Worm (Caenorhabditis elegans) whole organism, young adult: Measurements from ENCODE around the gene Y54G9A.9.

Experiments
- B0035.1 ChIP-seq: sonication (generic microtip); optimal IDR thresholded peaks from 2 replicates; lab custom pipeline; 2016; ENCODE audit warnings: missing genetic modification characterization, mild to moderate bottlenecking, missing compliant biosample characterization, missing genotype, missing genetic modification reagents
- B0261.1 ChIP-seq: sonication (generic microtip); optimal IDR thresholded peaks from 2 replicates; lab custom pipeline; 2016; ENCODE audit warnings: mild to moderate bottlenecking, missing genetic modification characterization, moderate library complexity, missing compliant biosample characterization
- F10E7.11 ChIP-seq: sonication (generic microtip); optimal IDR thresholded peaks from 2 replicates; lab custom pipeline; 2017; ENCODE audit warnings: mild to moderate bottlenecking, missing genetic modification characterization, moderate library complexity, missing compliant biosample characterization
- F22D6.2 ChIP-seq: sonication (generic microtip); optimal IDR thresholded peaks from 2 replicates; lab custom pipeline; 2016; ENCODE audit warnings: mild to moderate bottlenecking, missing genetic modification characterization, missing compliant biosample characterization
- F23B12.7 ChIP-seq: sonication (generic microtip); optimal IDR thresholded peaks from 2 replicates; lab custom pipeline; 2017; ENCODE audit warnings: missing genetic modification characterization, mild to moderate bottlenecking, missing compliant biosample characterization, antibody characterized with exemption, moderate library complexity; ENCODE audit not compliant: insufficient read depth
- F33H1.4 ChIP-seq: fragments of 200-800 bp; sonication (Bioruptor generic); IDR thresholded peaks from 2 replicates; pipeline ENCODE4 v1.3.6; 2022; ENCODE audit warnings: missing genetic modification reagents, missing genetic modification characterization, missing compliant biosample characterization
- F37B4.10 ChIP-seq: fragments of 200-800 bp; sonication (Bioruptor generic); IDR thresholded peaks from 2 replicates; pipeline ENCODE4 v1.3.6; 2022; ENCODE audit warnings: missing genetic modification characterization, missing compliant biosample characterization
- F39B2.1 ChIP-seq: fragments of 200-800 bp; sonication (Bioruptor generic); IDR thresholded peaks from 2 replicates; pipeline ENCODE4 v1.3.6; 2022; ENCODE audit warnings: missing genetic modification reagents, missing genetic modification characterization, missing compliant biosample characterization
- F49E8.2 ChIP-seq: sonication (generic microtip); optimal IDR thresholded peaks from 3 replicates; lab custom pipeline; 2017; ENCODE audit warnings: missing genetic modification characterization, mild to moderate bottlenecking, missing compliant biosample characterization, antibody characterized with exemption, moderate library complexity; ENCODE audit not compliant: insufficient read depth
- T07F8.4 ChIP-seq: sonication (generic microtip); optimal IDR thresholded peaks from 2 replicates; lab custom pipeline; 2016; ENCODE audit warnings: mild to moderate bottlenecking, missing genetic modification characterization, moderate library complexity, missing compliant biosample characterization
- Y79H2A.3 ChIP-seq: fragments of 200-800 bp; sonication (Bioruptor generic); conservative IDR thresholded peaks from 2 replicates; pipeline ENCODE4 v1.3.6; 2022; ENCODE audit warnings: missing genetic modification reagents, missing genetic modification characterization, missing compliant biosample characterization
- ZK185.1 ChIP-seq: sonication (generic microtip); optimal IDR thresholded peaks from 2 replicates; lab custom pipeline; 2016; ENCODE audit warnings: mild to moderate bottlenecking, missing genetic modification characterization, missing compliant biosample characterization; ENCODE audit not compliant: poor library complexity, severe bottlenecking
- aptf-2 ChIP-seq: fragments of 200-800 bp; sonication (Bioruptor generic); conservative IDR thresholded peaks from 2 replicates; pipeline ENCODE4 v1.3.6; 2022; ENCODE audit warnings: missing genetic modification reagents, missing genetic modification characterization, missing compliant biosample characterization
- atf-7 ChIP-seq: sonication (generic microtip); optimal IDR thresholded peaks from 2 replicates; lab custom pipeline; 2017; ENCODE audit warnings: mild to moderate bottlenecking, missing genetic modification characterization, missing compliant biosample characterization
- athp-1 ChIP-seq: sonication (generic microtip); optimal IDR thresholded peaks from 2 replicates; lab custom pipeline; 2017; ENCODE audit warnings: mild to moderate bottlenecking, missing genetic modification characterization, missing compliant biosample characterization
- attf-6 ChIP-seq: fragments of 200-800 bp; sonication (Bioruptor generic); IDR thresholded peaks from 2 replicates; pipeline ENCODE4 v1.3.6; 2022; ENCODE audit warnings: missing genetic modification reagents, missing genetic modification characterization, missing compliant biosample characterization
- bed-1 ChIP-seq: fragments of 200-800 bp; sonication (Bioruptor generic); IDR thresholded peaks from 2 replicates; pipeline ENCODE4 v1.3.6; 2022; ENCODE audit warnings: missing genetic modification reagents, missing genetic modification characterization, missing compliant biosample characterization
- bed-2 ChIP-seq: fragments of 200-800 bp; sonication (Bioruptor generic); IDR thresholded peaks from 2 replicates; pipeline ENCODE4 v1.3.6; 2022; ENCODE audit warnings: missing genetic modification reagents, missing genetic modification characterization, missing compliant biosample characterization
- cebp-1 ChIP-seq, 2 experiments: fragments of 200-800 bp in 1 of 2; sonication (Bioruptor generic) in 1 of 2; sonication (generic microtip) in 1 of 2; IDR thresholded peaks in 1 of 2; optimal IDR thresholded peaks in 1 of 2; 2 replicates each; pipeline versions ENCODE4 v1.3.6 to Lab custom; 2017 to 2022; ENCODE audit warnings: missing compliant biosample characterization in 2 of 2, missing genetic modification characterization in 2 of 2, mild to moderate bottlenecking in 1 of 2, missing genetic modification reagents in 1 of 2, moderate library complexity in 1 of 2
- ceh-58 ChIP-seq: fragments of 200-800 bp; sonication (Bioruptor generic); IDR thresholded peaks from 2 replicates; pipeline ENCODE4 v1.3.6; 2022; ENCODE audit warnings: missing genetic modification characterization, missing compliant biosample characterization
- dox-1 ChIP-seq: fragments of 200-800 bp; sonication (Bioruptor generic); IDR thresholded peaks from 2 replicates; pipeline ENCODE4 v1.3.6; 2022; ENCODE audit warnings: missing genetic modification reagents, missing genetic modification characterization, missing compliant biosample characterization
- egrh-3 ChIP-seq: fragments of 200-800 bp; sonication (Bioruptor generic); IDR thresholded peaks from 2 replicates; pipeline ENCODE4 v1.3.6; 2022; ENCODE audit warnings: missing genetic modification reagents, missing genetic modification characterization, missing compliant biosample characterization
- gei-17 ChIP-seq: fragments of 200-800 bp; sonication (Bioruptor generic); optimal IDR thresholded peaks from 2 replicates; lab custom pipeline; 2018; ENCODE audit warnings: mild to moderate bottlenecking, missing genetic modification characterization, missing compliant biosample characterization
- hlh-12 ChIP-seq: sonication (generic microtip); optimal IDR thresholded peaks from 2 replicates; lab custom pipeline; 2016; ENCODE audit warnings: missing genetic modification characterization, missing compliant biosample characterization
- hlh-26 ChIP-seq: fragments of 200-800 bp; sonication (Bioruptor generic); conservative IDR thresholded peaks from 2 replicates; pipeline ENCODE4 v1.3.6; 2022; ENCODE audit warnings: missing genetic modification reagents, missing genetic modification characterization, missing compliant biosample characterization
- hmg-1.2 ChIP-seq: fragments of 200-800 bp; sonication (Bioruptor generic); IDR thresholded peaks from 2 replicates; pipeline ENCODE4 v1.3.6; 2022; ENCODE audit warnings: missing genetic modification reagents, missing genetic modification characterization, missing compliant biosample characterization
- hsf-1 ChIP-seq: fragments of 200-800 bp; sonication (Bioruptor generic); IDR thresholded peaks from 2 replicates; pipeline ENCODE4 v1.3.6; 2022; ENCODE audit warnings: missing genetic modification reagents, missing genetic modification characterization, missing compliant biosample characterization
- lag-1 ChIP-seq: fragments of 200-800 bp; sonication (Bioruptor generic); IDR thresholded peaks from 2 replicates; pipeline ENCODE4 v1.3.6; 2022; ENCODE audit warnings: missing genetic modification reagents, missing genetic modification characterization, missing compliant biosample characterization
- lin-40 ChIP-seq: sonication (generic microtip); optimal IDR thresholded peaks from 2 replicates; lab custom pipeline; 2016; ENCODE audit warnings: missing genetic modification characterization, mild to moderate bottlenecking, missing compliant biosample characterization, missing genotype, missing genetic modification reagents
- lin-54 ChIP-seq: fragments of 200-800 bp; sonication (Bioruptor generic); optimal IDR thresholded peaks from 2 replicates; lab custom pipeline; 2018; ENCODE audit warnings: mild to moderate bottlenecking, missing genetic modification characterization, missing compliant biosample characterization
- lir-1 ChIP-seq: fragments of 200-800 bp; sonication (Bioruptor generic); conservative IDR thresholded peaks from 2 replicates; pipeline ENCODE4 v1.3.6; 2022; ENCODE audit warnings: missing genetic modification reagents, missing genetic modification characterization, missing compliant biosample characterization
- lsl-1 ChIP-seq: fragments of 200-800 bp; sonication (Bioruptor generic); optimal IDR thresholded peaks from 2 replicates; lab custom pipeline; 2018; ENCODE audit warnings: mild to moderate bottlenecking, missing genetic modification characterization, moderate library complexity, missing compliant biosample characterization
- lsy-27 ChIP-seq: sonication (generic microtip); optimal IDR thresholded peaks from 2 replicates; lab custom pipeline; 2017; ENCODE audit warnings: missing genetic modification characterization, mild to moderate bottlenecking, missing compliant biosample characterization, antibody characterized with exemption, missing genotype, borderline replicate concordance; ENCODE audit not compliant: insufficient read depth
- madf-8 ChIP-seq: fragments of 200-800 bp; sonication (Bioruptor generic); conservative IDR thresholded peaks from 2 replicates; pipeline ENCODE4 v1.3.6; 2022; ENCODE audit warnings: missing genetic modification reagents, missing genetic modification characterization, missing compliant biosample characterization
- mel-28 ChIP-seq: sonication (generic microtip); optimal IDR thresholded peaks from 2 replicates; lab custom pipeline; 2016; ENCODE audit warnings: borderline replicate concordance, mild to moderate bottlenecking, missing genetic modification characterization, missing compliant biosample characterization
- nfya-2 ChIP-seq: fragments of 200-800 bp; sonication (Bioruptor generic); IDR thresholded peaks from 2 replicates; pipeline ENCODE4 v1.3.6; 2022; ENCODE audit warnings: missing genetic modification reagents, missing genetic modification characterization, missing compliant biosample characterization
- nfyb-1 ChIP-seq: fragments of 200-800 bp; sonication (Bioruptor generic); IDR thresholded peaks from 2 replicates; pipeline ENCODE4 v1.3.6; 2022; ENCODE audit warnings: missing genetic modification reagents, missing genetic modification characterization, missing compliant biosample characterization
- pha-4 ChIP-seq: fragments of 150-350 bp; sonication (generic microtip); optimal IDR thresholded peaks from 2 replicates; lab custom pipeline; 2014; ENCODE audit warnings: missing biosample characterization, missing genetic modification reagents, missing genetic modification characterization
- sea-2 ChIP-seq: fragments of 200-800 bp; sonication (Bioruptor generic); IDR thresholded peaks from 2 replicates; pipeline ENCODE4 v1.3.6; 2022; ENCODE audit warnings: missing genetic modification characterization, missing compliant biosample characterization
- snpc-1.1 ChIP-seq: sonication (generic microtip); optimal IDR thresholded peaks from 2 replicates; lab custom pipeline; 2017; ENCODE audit warnings: missing genetic modification characterization, mild to moderate bottlenecking, missing compliant biosample characterization, antibody characterized with exemption, moderate library complexity, missing genotype, missing genetic modification reagents; ENCODE audit not compliant: insufficient read depth
- snpc-3.4 ChIP-seq: sonication (generic microtip); optimal IDR thresholded peaks from 2 replicates; lab custom pipeline; 2017; ENCODE audit warnings: missing genetic modification characterization, mild to moderate bottlenecking, missing compliant biosample characterization, antibody characterized with exemption, moderate library complexity, missing genotype, missing genetic modification reagents
- tbx-9 ChIP-seq: sonication (generic microtip); optimal IDR thresholded peaks from 2 replicates; lab custom pipeline; 2016; ENCODE audit warnings: borderline replicate concordance, missing genetic modification characterization, inconsistent platforms, missing compliant biosample characterization
- unc-130 ChIP-seq: sonication (generic microtip); optimal IDR thresholded peaks from 2 replicates; lab custom pipeline; 2016; ENCODE audit warnings: missing genetic modification reagents, missing genetic modification characterization, missing compliant biosample characterization
- unc-62 ChIP-seq: fragments of 150-350 bp; optimal IDR thresholded peaks from 2 replicates; lab custom pipeline; 2014; ENCODE audit warnings: missing biosample characterization, missing genetic modification reagents, missing genetic modification characterization
- ztf-26 ChIP-seq: sonication (generic microtip); optimal IDR thresholded peaks from 2 replicates; lab custom pipeline; 2017; ENCODE audit warnings: missing genetic modification characterization, missing compliant biosample characterization

Y54G9A.9 gene

ce11 chrII:13723754-13724153 lies 5.8 kb upstream of the Y54G9A.9 start (continued):
- TF ChIP-seq attf-6 (GFP tag; lab: Robert Waterston, UW), result 0 out of 2 replicates have a peak, but pooled peaks have one; percentile 15
- TF ChIP-seq bed-1 (GFP tag; lab: Robert Waterston, UW), result no peak
- 0 out of 2 replicates have a peak, but pooled peaks have one; percentile 18 for TF ChIP-seq hsf-1
- TF ChIP-seq F33H1.4 (GFP tag; lab: Robert Waterston, UW), result 0 out of 2 replicates have a peak, but pooled peaks have one; percentile 9
- no peak for TF ChIP-seq B0261.1 (tag; lab: Kevin White, UChicago)
- TF ChIP-seq lsl-1, result peak; percentile 42

DNA sequence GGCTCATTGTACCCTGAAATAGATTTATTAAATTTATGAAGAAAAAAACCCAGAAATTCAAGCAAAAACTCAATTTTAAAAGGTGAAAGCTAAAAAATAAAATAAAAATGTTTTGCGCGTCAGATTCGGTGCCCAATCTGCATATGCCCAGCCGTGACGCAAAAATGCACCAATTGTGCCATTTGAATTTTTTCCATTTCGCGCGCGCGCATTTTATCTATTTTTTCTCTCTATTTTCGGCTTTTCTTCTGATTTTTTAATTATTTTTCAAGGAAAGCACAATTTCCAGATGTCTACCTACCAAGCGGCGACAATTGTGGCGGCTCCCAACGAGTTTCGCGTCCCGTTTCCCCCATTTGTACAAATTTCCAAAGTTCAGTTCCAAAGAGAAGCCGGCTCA lies 3.7 kb upstream of the Y54G9A.9 start, which contains the start of the genes Y54G9A.7 and bub-3:
Gene Y54G9A.7, minus strand, starts transcription at position 7 of the 400 bp plus-strand sequence.
Gene bub-3, plus strand, starts transcription at position 270 of the 400 bp plus-strand sequence.
- TF ChIP-seq bed-2 (no peak), gei-17 (GFP tag; lab: Kevin White, UChicago) (no peak), F23B12.7 (tag; lab: Kevin White, UChicago) (no peak), atf-7 (no peak), nfya-2 (GFP tag; lab: Robert Waterston, UW) (no peak), lsy-27 (no peak), aptf-2 (GFP tag; lab: Robert Waterston, UW) (peak; percentile 70; the same call in 1 of the 2 replicates), F39B2.1 (GFP tag; lab: Robert Waterston, UW) (no peak), lin-40 (tag; lab: Kevin White, UChicago) (no peak), F33H1.4 (GFP tag; lab: Robert Waterston, UW) (peak; percentile 81), mel-28 (no peak), athp-1 (tag; lab: Kevin White, UChicago) (peak; percentile 50), lag-1 (GFP tag; lab: Robert Waterston, UW) (no peak), pha-4 (tag; lab: Kevin White, UChicago) (no peak), B0035.1 (no peak), lir-1 (no peak), lin-54 (peak; percentile 80), ZK185.1 (tag; lab: Kevin White, UChicago) (no peak), F22D6.2 (tag; lab: Kevin White, UChicago) (no peak), tbx-9 (tag; lab: Kevin White, UChicago) (no peak), unc-62 (GFP tag; lab: Kevin White, UChicago) (no peak), F10E7.11 (tag; lab: Kevin White, UChicago) (no peak), hlh-26 (no peak), B0261.1 (tag; lab: Kevin White, UChicago) (no peak), unc-130 (no peak), nfyb-1 (GFP tag; lab: Robert Waterston, UW) (no peak), snpc-3.4 (tag; lab: Kevin White, UChicago) (peak; percentile 48), madf-8 (GFP tag; lab: Robert Waterston, UW) (peak; percentile 91), cebp-1 (GFP tag; IDR thresholded peaks at IDR 0.05; lab: Robert Waterston, UW) (no peak), cebp-1 (tag; optimal IDR thresholded peaks at IDR 0.05; lab: Kevin White, UChicago) (no peak), hlh-12 (tag; lab: Kevin White, UChicago) (no peak), dox-1 (GFP tag; lab: Robert Waterston, UW) (peak; percentile 47; the same call in 1 of the 2 replicates), snpc-1.1 (peak; percentile 35), F37B4.10 (no peak), ceh-58 (GFP tag; lab: Robert Waterston, UW) (no peak), sea-2 (GFP tag; lab: Robert Waterston, UW) (no peak), Y79H2A.3 (no peak), ztf-26 (no peak), F49E8.2 (tag; lab: Kevin White, UChicago) (peak; percentile 22), hmg-1.2 (GFP tag; lab: Robert Waterston, UW) (0 out of 2 replicates have a peak, but pooled peaks have one; percentile 20), egrh-3 (GFP tag; lab: Robert Waterston, UW) (no peak), lsl-1 (peak; percentile 75), T07F8.4 (tag; lab: Kevin White, UChicago) (no peak)
